Fruit fly (Drosophila melanogaster) whole organism, wandering third instar larva: ENCODE data around the gene foxo.

ENCODE experiments used
- Abd-B ChIP-seq: fragments of >200 bp; optimal IDR thresholded peaks from 2 replicates; lab custom pipeline; 2017; ENCODE audit warnings: missing biosample characterization, missing genetic modification characterization
- CG32264 ChIP-seq: fragments of 200-800 bp; sonication (Bioruptor generic); optimal IDR thresholded peaks from 2 replicates; lab custom pipeline; 2016; ENCODE audit warnings: missing biosample characterization, missing genetic modification characterization
- CG9705 ChIP-seq: fragments of 200-800 bp; sonication (Bioruptor generic); optimal IDR thresholded peaks from 2 replicates; lab custom pipeline; 2018; ENCODE audit warnings: missing biosample characterization, mild to moderate bottlenecking, missing genetic modification characterization
- CrebA ChIP-seq: fragments of 200-800 bp; sonication (Bioruptor generic); optimal IDR thresholded peaks from 2 replicates; lab custom pipeline; 2016; ENCODE audit warnings: missing biosample characterization, mild to moderate bottlenecking, missing genetic modification characterization, borderline replicate concordance
- Dfd ChIP-seq: fragments of >200 bp; optimal IDR thresholded peaks from 2 replicates; lab custom pipeline; 2017; ENCODE audit warnings: missing biosample characterization, missing genetic modification characterization
- Dif ChIP-seq: fragments of 200-275, 200-300 bp; sonication (Bioruptor generic); optimal IDR thresholded peaks from 2 replicates; lab custom pipeline; 2018; ENCODE audit warnings: missing biosample characterization, missing genetic modification characterization; ENCODE audit not compliant: partially characterized antibody
- GATAd ChIP-seq: sonication (Bioruptor generic); optimal IDR thresholded peaks from 2 replicates; lab custom pipeline; 2016; ENCODE audit warnings: missing biosample characterization, missing genetic modification characterization
- HLH106 ChIP-seq: fragments of 200-800 bp; optimal IDR thresholded peaks from 3 replicates; lab custom pipeline; 2019; ENCODE audit warnings: missing biosample characterization, mild to moderate bottlenecking, missing genetic modification characterization, moderate library complexity
- Hnf4 ChIP-seq: fragments of 200-800 bp; sonication (Bioruptor generic); optimal IDR thresholded peaks from 2 replicates; lab custom pipeline; 2016; ENCODE audit warnings: missing biosample characterization, mild to moderate bottlenecking, missing genetic modification characterization
- Hr78 ChIP-seq: fragments of >200 bp; optimal IDR thresholded peaks from 2 replicates; lab custom pipeline; 2017; ENCODE audit warnings: missing biosample characterization, missing genetic modification characterization
- Hr83 ChIP-seq: fragments of 200-300 bp; sonication (Bioruptor generic); optimal IDR thresholded peaks from 2 replicates; lab custom pipeline; 2016; ENCODE audit warnings: missing biosample characterization, mild to moderate bottlenecking, missing genetic modification characterization, moderate library complexity; ENCODE audit not compliant: poor library complexity, severe bottlenecking
- Jra ChIP-seq: sonication (Bioruptor generic); optimal IDR thresholded peaks from 2 replicates; lab custom pipeline; 2016; ENCODE audit warnings: missing biosample characterization, missing genetic modification characterization
- Mio ChIP-seq: sonication (Bioruptor generic); optimal IDR thresholded peaks from 2 replicates; lab custom pipeline; 2016; ENCODE audit warnings: missing biosample characterization, missing genetic modification characterization
- Myc ChIP-seq: fragments of >200 bp; optimal IDR thresholded peaks from 2 replicates; lab custom pipeline; 2017
- N ChIP-seq: fragments of >200 bp; optimal IDR thresholded peaks from 2 replicates; lab custom pipeline; 2018; ENCODE audit warnings: missing biosample characterization, missing external identifiers, missing genetic modification characterization
- OdsH ChIP-seq: fragments of 200-800 bp; sonication (Bioruptor generic); optimal IDR thresholded peaks from 2 replicates; lab custom pipeline; 2016; ENCODE audit warnings: missing biosample characterization, mild to moderate bottlenecking, missing genetic modification characterization
- Rel ChIP-seq, 2 experiments: fragments of 200-800 bp; sonication (Bioruptor generic) in 1 of 2; optimal IDR thresholded peaks; 2 replicates in 1 of 2; 3 replicates in 1 of 2; lab custom pipeline; 2016 to 2019; ENCODE audit warnings: mild to moderate bottlenecking in 2 of 2, missing biosample characterization in 2 of 2, missing genetic modification characterization in 2 of 2, moderate library complexity in 1 of 2
- Sp1 ChIP-seq: fragments of 200-800 bp; sonication (Bioruptor generic); optimal IDR thresholded peaks from 3 replicates; lab custom pipeline; 2019; ENCODE audit warnings: missing biosample characterization, mild to moderate bottlenecking, missing genetic modification characterization, moderate library complexity
- Vsx2 ChIP-seq: fragments of 200-300, 225-300 bp; sonication (Bioruptor generic); optimal IDR thresholded peaks from 2 replicates; lab custom pipeline; 2018; ENCODE audit warnings: missing biosample characterization, missing genetic modification characterization; ENCODE audit not compliant: partially characterized antibody
- br ChIP-seq: fragments of 200-800 bp; sonication (Bioruptor generic); optimal IDR thresholded peaks from 2 replicates; lab custom pipeline; 2016; ENCODE audit warnings: missing biosample characterization, missing genetic modification characterization
- brk ChIP-seq: fragments of 200-800 bp; sonication (Bioruptor generic); optimal IDR thresholded peaks from 2 replicates; lab custom pipeline; 2016; ENCODE audit warnings: missing biosample characterization, mild to moderate bottlenecking, missing genetic modification characterization
- dl ChIP-seq, 2 experiments: fragments of 175-275, 200-275 bp in 1 of 2; fragments of 200-275 bp in 1 of 2; sonication (Bioruptor generic); optimal IDR thresholded peaks; lab custom pipeline; 2018; ENCODE audit warnings: mild to moderate bottlenecking in 2 of 2, missing biosample characterization in 2 of 2, missing genetic modification characterization in 2 of 2, moderate library complexity in 2 of 2; ENCODE audit not compliant: partially characterized antibody in 2 of 2, insufficient read depth in 1 of 2
- dmrt93B ChIP-seq: fragments of 200-800 bp; sonication (Bioruptor generic); optimal IDR thresholded peaks from 2 replicates; lab custom pipeline; 2018; ENCODE audit warnings: missing biosample characterization, mild to moderate bottlenecking, missing genetic modification characterization
- dsf ChIP-seq: sonication (Bioruptor generic); optimal IDR thresholded peaks from 2 replicates; lab custom pipeline; 2016; ENCODE audit warnings: missing biosample characterization, missing genetic modification characterization, borderline replicate concordance
- ey ChIP-seq: fragments of 200-800 bp; sonication (Bioruptor generic); optimal IDR thresholded peaks from 2 replicates; lab custom pipeline; 2016; ENCODE audit warnings: missing biosample characterization, missing genetic modification characterization
- foxo ChIP-seq, 2 experiments: fragments of 200-800 bp; sonication (Bioruptor generic); optimal IDR thresholded peaks; 2 replicates in 1 of 2; 3 replicates in 1 of 2; lab custom pipeline; 2016 to 2017; ENCODE audit warnings: missing biosample characterization in 2 of 2, missing genetic modification characterization in 2 of 2
- fru ChIP-seq: fragments of 200-800 bp; sonication (Bioruptor generic); optimal IDR thresholded peaks from 3 replicates; lab custom pipeline; 2016; ENCODE audit warnings: missing biosample characterization, mild to moderate bottlenecking, missing genetic modification characterization
- h ChIP-seq: fragments of 200-800 bp; sonication (Bioruptor generic); optimal IDR thresholded peaks from 3 replicates; lab custom pipeline; 2016; ENCODE audit warnings: missing biosample characterization, mild to moderate bottlenecking, missing genetic modification characterization
- jim ChIP-seq: fragments of 175-275, 200-325 bp; sonication (Bioruptor generic); optimal IDR thresholded peaks from 2 replicates; lab custom pipeline; 2016; ENCODE audit warnings: missing biosample characterization, mild to moderate bottlenecking, missing genetic modification characterization
- lola ChIP-seq: fragments of >200 bp; optimal IDR thresholded peaks from 2 replicates; lab custom pipeline; 2017; ENCODE audit warnings: missing biosample characterization, missing genetic modification characterization
- pan ChIP-seq: fragments of >200 bp; optimal IDR thresholded peaks from 2 replicates; lab custom pipeline; 2017
- psq ChIP-seq: fragments of 200-800 bp; sonication (Bioruptor generic); optimal IDR thresholded peaks from 3 replicates; lab custom pipeline; 2017; ENCODE audit warnings: missing biosample characterization, mild to moderate bottlenecking, missing genetic modification characterization, moderate library complexity
- rgr ChIP-seq: fragments of 200-800 bp; sonication (Bioruptor generic); optimal IDR thresholded peaks from 3 replicates; lab custom pipeline; 2016; ENCODE audit warnings: missing biosample characterization, mild to moderate bottlenecking, missing genetic modification characterization
- sage ChIP-seq: fragments of 200-800 bp; sonication (Bioruptor generic); optimal IDR thresholded peaks from 2 replicates; lab custom pipeline; 2016; ENCODE audit warnings: missing biosample characterization, mild to moderate bottlenecking, missing genetic modification characterization
- sv ChIP-seq: fragments of 200-800 bp; sonication (Bioruptor generic); optimal IDR thresholded peaks from 3 replicates; lab custom pipeline; 2016; ENCODE audit warnings: missing biosample characterization, missing genetic modification characterization
- tai ChIP-seq: sonication (Bioruptor generic); optimal IDR thresholded peaks from 2 replicates; lab custom pipeline; 2016; ENCODE audit warnings: missing biosample characterization, missing genetic modification characterization
- usp ChIP-seq: fragments of >200 bp; optimal IDR thresholded peaks from 2 replicates; lab custom pipeline; 2017; ENCODE audit warnings: missing biosample characterization, missing genetic modification characterization
- woc ChIP-seq: sonication (Bioruptor generic); optimal IDR thresholded peaks from 2 replicates; lab custom pipeline; 2016; ENCODE audit warnings: missing biosample characterization, mild to moderate bottlenecking, missing genetic modification characterization

The foxo gene

DNA sequence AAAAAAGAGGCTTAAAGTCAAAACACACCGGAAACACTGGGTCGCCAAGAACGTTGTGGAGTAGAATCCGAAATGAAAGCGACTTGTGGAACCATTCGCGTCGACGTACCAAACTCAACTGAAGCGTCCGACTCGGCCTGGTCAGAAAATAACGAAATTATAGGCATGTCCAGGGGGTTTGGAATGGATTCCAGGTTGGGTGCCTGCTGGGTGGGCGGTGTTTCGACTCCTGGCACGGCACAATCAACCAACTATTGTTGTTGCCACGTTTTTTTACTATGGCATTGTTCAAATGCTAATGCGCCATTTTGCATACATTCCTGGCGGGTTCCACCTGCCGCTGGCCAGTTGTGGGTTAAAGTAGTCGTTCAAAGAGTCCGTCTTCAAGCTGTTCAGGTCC, 61.6 kb downstream of the foxo start, which contains the start of gene Kif19A:
Gene Kif19A, minus strand, starts transcription at position 101 of the 400 bp plus-strand sequence.
- no peak for TF ChIP-seq CrebA
- no peak for TF ChIP-seq h (GFP tag; lab: Kevin White, UChicago)
- no peak for TF ChIP-seq Hr78 (GFP tag; lab: Kevin White, UChicago)
- no peak for TF ChIP-seq CG32264 (GFP tag; lab: Kevin White, UChicago)
- TF ChIP-seq usp (GFP tag; lab: Kevin White, UChicago) = no peak
- TF ChIP-seq Dif (GFP tag; lab: Kevin White, UChicago) = no peak
- TF ChIP-seq HLH106 = no peak

dm6 chr3R:14122347-14122812, 65.6 kb downstream of the foxo start, which contains the start of the genes Abi and twf:
TSS of gene Abi (minus strand) at chr3R:14122420.
TSS of gene twf (plus strand) at chr3R:14122654.
- TF ChIP-seq Hr83 (GFP tag; lab: Kevin White, UChicago) (peak; percentile 84), Rel (GFP tag; optimal IDR thresholded peaks at IDR 0.05; lab: Kevin White, UChicago) (no peak), Rel (tag; optimal IDR thresholded peaks at IDR 0.05; lab: Kevin White, UChicago) (peak; percentile 92), fru (GFP tag; lab: Kevin White, UChicago) (peak; percentile 68), ey (GFP tag; lab: Kevin White, UChicago) (peak; percentile 66), CG32264 (GFP tag; lab: Kevin White, UChicago) (peak; percentile 21), OdsH (GFP tag; lab: Kevin White, UChicago) (peak; percentile 68), Hr78 (GFP tag; lab: Kevin White, UChicago) (no peak), dsf (GFP tag; lab: Kevin White, UChicago) (peak; percentile 76), Jra (GFP tag; lab: Kevin White, UChicago) (no peak), sage (peak; percentile 56), sv (GFP tag; lab: Kevin White, UChicago) (peak; percentile 86), psq (GFP tag; lab: Kevin White, UChicago) (peak; percentile 68), h (GFP tag; lab: Kevin White, UChicago) (peak; percentile 80), foxo (GFP tag; optimal IDR thresholded peaks at IDR 0.05; lab: Kevin White, UChicago) (peak in 1 of 2 experiments; percentile 84), HLH106 (peak; percentile 65), rgr (GFP tag; lab: Kevin White, UChicago) (peak; percentile 78), CG9705 (GFP tag; lab: Kevin White, UChicago) (peak; percentile 51), GATAd (GFP tag; lab: Kevin White, UChicago) (peak; percentile 68), Vsx2 (GFP tag; lab: Kevin White, UChicago) (no peak), Dif (GFP tag; lab: Kevin White, UChicago) (no peak), dmrt93B (peak; percentile 57), CrebA (no peak), Abd-B (GFP tag; lab: Kevin White, UChicago) (no peak), br (GFP tag; lab: Kevin White, UChicago) (peak; percentile 63), Myc (peak; percentile 84), woc (GFP tag; lab: Kevin White, UChicago) (peak; percentile 16)

DNA sequence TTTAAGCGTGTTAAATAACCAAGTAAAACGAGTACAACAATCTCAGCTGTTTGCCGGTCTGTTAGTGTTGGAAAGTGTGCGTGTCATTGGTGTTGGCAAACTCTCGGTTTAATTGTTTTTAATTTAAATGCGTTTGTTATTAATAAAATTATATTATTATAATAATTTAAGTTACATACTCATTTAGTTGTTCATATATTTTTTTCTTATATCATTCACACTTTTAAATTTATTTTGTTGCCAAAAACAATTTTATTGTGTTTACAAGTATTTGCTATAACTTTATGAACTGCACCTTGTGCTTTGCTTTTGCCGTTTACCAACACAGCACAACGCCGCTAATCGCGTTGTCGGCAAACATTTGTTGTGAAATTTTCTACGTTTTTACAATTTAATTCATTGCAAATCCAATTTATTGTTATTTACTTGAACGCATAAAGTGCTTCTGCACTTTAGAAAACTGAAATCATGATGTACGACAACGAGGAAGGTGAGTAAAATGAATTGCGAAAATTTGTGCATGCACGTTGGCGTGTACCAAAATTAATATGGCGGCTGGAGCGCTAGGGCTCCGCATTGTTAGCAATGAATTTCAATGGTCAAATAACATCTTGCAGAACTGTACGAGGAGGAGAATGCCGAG, 68.9 kb downstream of the foxo start, which contains the start of the genes 140up and Polr2B:
Gene 140up, minus strand, starts transcription at position 70 of the 643 bp plus-strand sequence.
Gene Polr2B, plus strand, starts transcription at position 313 of the 643 bp plus-strand sequence.
- TF ChIP-seq Vsx2 (GFP tag; lab: Kevin White, UChicago) (no peak), Jra (GFP tag; lab: Kevin White, UChicago) (peak; percentile 86), ey (GFP tag; lab: Kevin White, UChicago) (peak; percentile 77), HLH106 (peak; percentile 96), dsf (GFP tag; lab: Kevin White, UChicago) (peak; percentile 86), GATAd (GFP tag; lab: Kevin White, UChicago) (peak; percentile 64), Dfd (no peak), Mio (no peak), CrebA (no peak), rgr (GFP tag; lab: Kevin White, UChicago) (peak; percentile 95), Myc (peak; percentile 52), dl (GFP tag; optimal IDR thresholded peaks at IDR 0.05; lab: Kevin White, UChicago; ENCODE audit: insufficient read depth in 1 of 2, partially characterized antibody in 2 of 2) (no peak), tai (GFP tag; lab: Kevin White, UChicago) (no peak), Dif (GFP tag; lab: Kevin White, UChicago) (no peak), Rel (GFP tag; optimal IDR thresholded peaks at IDR 0.05; lab: Kevin White, UChicago) (peak; percentile 25), Rel (tag; optimal IDR thresholded peaks at IDR 0.05; lab: Kevin White, UChicago) (peak; percentile 66), CG9705 (GFP tag; lab: Kevin White, UChicago) (peak; percentile 89), sage (peak; percentile 67), h (GFP tag; lab: Kevin White, UChicago) (peak; percentile 88), CG32264 (GFP tag; lab: Kevin White, UChicago) (peak; percentile 5), dmrt93B (peak; percentile 92), Hnf4 (GFP tag; lab: Kevin White, UChicago) (peak; percentile 94), OdsH (GFP tag; lab: Kevin White, UChicago) (peak; percentile 93), jim (GFP tag; lab: Kevin White, UChicago) (peak; percentile 6), sv (GFP tag; lab: Kevin White, UChicago) (peak; percentile 80), Hr78 (GFP tag; lab: Kevin White, UChicago) (no peak), Hr83 (GFP tag; lab: Kevin White, UChicago) (peak; percentile 55), Sp1 (GFP tag; lab: Kevin White, UChicago) (peak; percentile 91), pan (lab: Kevin White, UChicago) (no peak), psq (GFP tag; lab: Kevin White, UChicago) (peak; percentile 93), foxo (GFP tag; optimal IDR thresholded peaks at IDR 0.05; lab: Kevin White, UChicago) (peak in 1 of 2 experiments; percentile 95), brk (GFP tag; lab: Kevin White, UChicago) (peak; percentile 89), N (GFP tag; lab: Kevin White, UChicago) (no peak), lola (GFP tag; lab: Kevin White, UChicago) (no peak), woc (GFP tag; lab: Kevin White, UChicago) (peak; percentile 66), br (GFP tag; lab: Kevin White, UChicago) (peak; percentile 77)
